Worm (Caenorhabditis elegans) whole organism, L4 larva: Measurements from ENCODE around the gene wrt-3.

Source experiments
- fkh-10 ChIP-seq: fragments of 150-350 bp; optimal IDR thresholded peaks from 2 replicates; lab custom pipeline; 2014; ENCODE audit warnings: missing biosample characterization, missing genetic modification reagents, missing genetic modification characterization
- mdl-1 ChIP-seq, 2 experiments: fragments of 150-350 bp in 1 of 2; sonication (generic microtip) in 1 of 2; optimal IDR thresholded peaks; 2 replicates each; lab custom pipeline; 2014 to 2017; ENCODE audit warnings: missing biosample characterization in 2 of 2, missing genetic modification characterization in 2 of 2
- nhr-237 ChIP-seq: sonication (generic microtip); optimal IDR thresholded peaks from 2 replicates; lab custom pipeline; 2017; ENCODE audit warnings: missing biosample characterization, missing genetic modification characterization

ce11 chrIV:9445407-9445806, 31.8 kb downstream of the wrt-3 start, which contains the start of gene hsp-12.3:
- TF ChIP-seq mdl-1 (tag; optimal IDR thresholded peaks at IDR 0.05; lab: Kevin White, UChicago) (no peak), nhr-237 (tag; lab: Kevin White, UChicago) (no peak), fkh-10 (GFP tag; lab: Kevin White, UChicago) (no peak)
